ENCODE assay signal across 2 fruit fly cellular contexts in the genomic region with DNA sequence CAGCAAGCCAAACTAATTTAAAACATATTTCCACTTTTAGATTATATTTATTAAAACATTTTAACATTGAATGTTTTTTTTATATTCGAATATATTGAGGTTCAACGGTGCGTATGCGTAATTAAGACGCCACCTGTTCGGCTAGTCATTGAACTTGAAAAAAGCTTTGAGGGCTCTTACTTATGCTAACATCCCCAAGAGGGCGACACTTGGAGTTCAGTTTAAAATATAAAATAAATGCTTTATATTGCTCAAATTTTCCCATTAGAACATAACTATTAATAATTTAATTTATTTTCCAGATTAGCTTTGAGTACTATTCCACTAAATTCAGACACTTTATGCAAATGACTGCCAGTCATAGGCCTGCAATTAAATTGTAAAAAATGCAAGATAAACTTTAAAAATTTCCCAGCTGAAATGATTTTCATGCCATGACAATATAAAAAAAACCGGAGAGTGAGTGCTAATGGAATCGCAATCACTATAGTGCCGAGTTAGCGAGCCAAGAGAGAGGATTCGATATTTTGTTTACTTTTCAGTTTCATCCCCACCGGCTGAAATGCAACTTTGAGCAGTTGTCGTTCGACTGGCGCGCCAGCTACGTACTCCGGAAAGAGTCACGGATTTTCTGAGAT.
TF ChIP-seq lines count a peak whose summit lies in the region.

A gene (plus strand): TSS at position 588 of the 638 bp plus-strand sequence.

TF ChIP-seq in whole organism, embryonic, 481 proteins besides CTCF, POLR2A, EP300 and RAD21 (continued from another document and continues in another):
- peak; percentile 25 for TF ChIP-seq dmrt99B (tag; optimal IDR thresholded peaks at IDR 0.05; lab: Kevin White, UChicago)
- TF ChIP-seq cas (GFP tag; IDR thresholded peaks at IDR 0.05; lab: Robert Waterston, UW) = no peak
- TF ChIP-seq ewg (GFP tag; optimal IDR thresholded peaks at IDR 0.05; lab: Kevin White, UChicago) = peak; percentile 11
- no peak for TF ChIP-seq chm (GFP tag; IDR thresholded peaks at IDR 0.05; lab: Robert Waterston, UW)
- peak; percentile 46 for TF ChIP-seq unpg (GFP tag; optimal IDR thresholded peaks at IDR 0.05; lab: Kevin White, UChicago)
- no peak for TF ChIP-seq CG31365 (tag; optimal IDR thresholded peaks at IDR 0.05; lab: Kevin White, UChicago)
- TF ChIP-seq Asciz (GFP tag; optimal IDR thresholded peaks at IDR 0.05; lab: Kevin White, UChicago) = peak; percentile 29
- TF ChIP-seq CG1024 (GFP tag; IDR thresholded peaks at IDR 0.05; lab: Robert Waterston, UW) = 0 out of 2 replicates have a peak, but pooled peaks have one; percentile 22
- peak; percentile 84 for TF ChIP-seq Rfx (GFP tag; IDR thresholded peaks at IDR 0.05; lab: Robert Waterston, UW)
- TF ChIP-seq sens-2 (GFP tag; IDR thresholded peaks at IDR 0.05; lab: Robert Waterston, UW) = no peak
- peak; percentile 20 for TF ChIP-seq Sox100B (GFP tag; optimal IDR thresholded peaks at IDR 0.05; lab: Kevin White, UChicago)
- TF ChIP-seq Dp (GFP tag; optimal IDR thresholded peaks at IDR 0.05; lab: Kevin White, UChicago) = peak; percentile 9
- peak; percentile 47; the same call in 1 of the 2 replicates for TF ChIP-seq lmd (GFP tag; IDR thresholded peaks at IDR 0.05; lab: Robert Waterston, UW)
- TF ChIP-seq Oaz (GFP tag; IDR thresholded peaks at IDR 0.05; lab: Robert Waterston, UW) = no peak
- peak; percentile 63 for TF ChIP-seq PHDP (tag; optimal IDR thresholded peaks at IDR 0.05; lab: Kevin White, UChicago)
- peak; percentile 31 for TF ChIP-seq B-H2 (GFP tag; optimal IDR thresholded peaks at IDR 0.05; lab: Kevin White, UChicago)
- TF ChIP-seq CG4424 (GFP tag; optimal IDR thresholded peaks at IDR 0.05; lab: Kevin White, UChicago) = peak; percentile 23
- peak; percentile 12 for TF ChIP-seq CG30403 (GFP tag; optimal IDR thresholded peaks at IDR 0.05; lab: Kevin White, UChicago)
- peak; percentile 46 for TF ChIP-seq lab (GFP tag; optimal IDR thresholded peaks at IDR 0.05; lab: Kevin White, UChicago)
- peak; percentile 64; the same call in 1 of the 2 replicates for TF ChIP-seq sob (GFP tag; IDR thresholded peaks at IDR 0.05; lab: Robert Waterston, UW)
- no peak for TF ChIP-seq CG8089 (GFP tag; optimal IDR thresholded peaks at IDR 0.05; lab: Kevin White, UChicago)
- no peak for TF ChIP-seq esg (GFP tag; conservative IDR thresholded peaks at IDR 0.05; lab: Robert Waterston, UW)
- no peak for TF ChIP-seq pan (optimal IDR thresholded peaks at IDR 0.05; lab: Kevin White, UChicago)
- peak in 1 of 2 experiments; percentile 52 for TF ChIP-seq pan (GFP tag; optimal IDR thresholded peaks at IDR 0.05 in 1 of 2, IDR thresholded peaks at IDR 0.05 in 1 of 2)
- peak; percentile 31 for TF ChIP-seq caup (GFP tag; optimal IDR thresholded peaks at IDR 0.05; lab: Kevin White, UChicago; ENCODE audit: severe bottlenecking)
- TF ChIP-seq CG10431 (GFP tag; optimal IDR thresholded peaks at IDR 0.05; lab: Kevin White, UChicago) = peak; percentile 19
- TF ChIP-seq Dbx (GFP tag; IDR thresholded peaks at IDR 0.05; lab: Robert Waterston, UW) = no peak; the same call in 2 of the 3 replicates
- no peak for TF ChIP-seq NC2β (GFP tag; optimal IDR thresholded peaks at IDR 0.05; lab: Kevin White, UChicago)
- TF ChIP-seq tgo (GFP tag; IDR thresholded peaks at IDR 0.05; lab: Robert Waterston, UW) = peak; percentile 40; the same call in 1 of the 3 replicates
- TF ChIP-seq MTF-1 (GFP tag; optimal IDR thresholded peaks at IDR 0.05; lab: Kevin White, UChicago; ENCODE audit: borderline replicate concordance) = peak; percentile 19
- TF ChIP-seq H2.0 (GFP tag; IDR thresholded peaks at IDR 0.05; lab: Robert Waterston, UW) = peak; percentile 29; the same call in 1 of the 2 replicates
- TF ChIP-seq grn (GFP tag; optimal IDR thresholded peaks at IDR 0.05; lab: Kevin White, UChicago) = no peak
- TF ChIP-seq Ets65A (GFP tag; lab: Kevin White, UChicago) = no peak
- TF ChIP-seq gem (tag; optimal IDR thresholded peaks at IDR 0.05; lab: Kevin White, UChicago) = peak; percentile 41
- peak; percentile 22 for TF ChIP-seq CG17385 (GFP tag; optimal IDR thresholded peaks at IDR 0.05; lab: Kevin White, UChicago)
- TF ChIP-seq Sry-δ (GFP tag; optimal IDR thresholded peaks at IDR 0.05; lab: Kevin White, UChicago) = no peak
- TF ChIP-seq az2 (GFP tag; optimal IDR thresholded peaks at IDR 0.05; lab: Kevin White, UChicago) = peak; percentile 1
- TF ChIP-seq CG10321 (GFP tag; IDR thresholded peaks at IDR 0.05; lab: Robert Waterston, UW) = no peak
- peak; percentile 38 for TF ChIP-seq CG13296 (GFP tag; optimal IDR thresholded peaks at IDR 0.05; lab: Kevin White, UChicago)
- no peak for TF ChIP-seq CG9797 (GFP tag; optimal IDR thresholded peaks at IDR 0.05; lab: Kevin White, UChicago)
- no peak for TF ChIP-seq lbe (GFP tag; optimal IDR thresholded peaks at IDR 0.05; lab: Kevin White, UChicago)
- TF ChIP-seq slbo (GFP tag; IDR thresholded peaks at IDR 0.05; lab: Robert Waterston, UW) = peak; percentile 57
- peak; percentile 51 for TF ChIP-seq CG15269 (tag; optimal IDR thresholded peaks at IDR 0.05; lab: Kevin White, UChicago)
- peak; percentile 9 for TF ChIP-seq HHEX (GFP tag; optimal IDR thresholded peaks at IDR 0.05; lab: Kevin White, UChicago)
- TF ChIP-seq CG11695 (GFP tag; IDR thresholded peaks at IDR 0.05; lab: Robert Waterston, UW) = no peak
- no peak for TF ChIP-seq CG3847 (GFP tag; IDR thresholded peaks at IDR 0.05; lab: Robert Waterston, UW)
- peak; percentile 64; the same call in 1 of the 2 replicates for TF ChIP-seq NFAT (GFP tag; IDR thresholded peaks at IDR 0.05; lab: Robert Waterston, UW)
- TF ChIP-seq Jarid2 (GFP tag; optimal IDR thresholded peaks at IDR 0.05; lab: Kevin White, UChicago) = no peak
- peak; percentile 39 for TF ChIP-seq grau (tag; optimal IDR thresholded peaks at IDR 0.05; lab: Kevin White, UChicago)
- peak; percentile 24; the same call in 1 of the 3 replicates for TF ChIP-seq ase (GFP tag; IDR thresholded peaks at IDR 0.05; lab: Robert Waterston, UW)
- TF ChIP-seq Aef1 (GFP tag; IDR thresholded peaks at IDR 0.05; lab: Robert Waterston, UW) = peak; percentile 37; the same call in 1 of the 3 replicates
- peak; percentile 55 for TF ChIP-seq Xbp1 (GFP tag; optimal IDR thresholded peaks at IDR 0.05; lab: Kevin White, UChicago)
- TF ChIP-seq CG7372 (GFP tag; IDR thresholded peaks at IDR 0.05; lab: Robert Waterston, UW) = peak; percentile 98
- TF ChIP-seq Fer3 (tag; optimal IDR thresholded peaks at IDR 0.05; lab: Kevin White, UChicago) = peak; percentile 29
- no peak for TF ChIP-seq CG18011 (GFP tag; optimal IDR thresholded peaks at IDR 0.05; lab: Kevin White, UChicago)
- peak; percentile 30 for TF ChIP-seq CG13424 (tag; optimal IDR thresholded peaks at IDR 0.05; lab: Kevin White, UChicago)
- no peak for TF ChIP-seq otp (GFP tag; IDR thresholded peaks at IDR 0.05; lab: Robert Waterston, UW)
- no peak for TF ChIP-seq ERR (GFP tag; optimal IDR thresholded peaks at IDR 0.05; lab: Kevin White, UChicago)
- peak; percentile 22 for TF ChIP-seq CG9817 (tag; optimal IDR thresholded peaks at IDR 0.05; lab: Kevin White, UChicago)
- peak; percentile 30 for TF ChIP-seq CG9437 (GFP tag; optimal IDR thresholded peaks at IDR 0.05; lab: Kevin White, UChicago)

TF ChIP-seq in whole organism, prepupa, 60 proteins besides CTCF, POLR2A, EP300 and RAD21 (continued from another document):
- TF ChIP-seq svp (GFP tag; lab: Kevin White, UChicago) = no peak
TF ChIP-seq in whole organism, prepupa: peak in this region for 16.
